Fruit fly (Drosophila melanogaster) whole organism, embryonic: ENCODE results near the gene kis.

Experiments
- Atf-2 ChIP-seq: fragments of 200-800 bp; sonication (Bioruptor generic); optimal IDR thresholded peaks from 2 replicates; lab custom pipeline; 2016; ENCODE audit warnings: missing biosample characterization, missing genetic modification characterization
- C15 ChIP-seq: fragments of 200-800 bp; sonication (Bioruptor generic); IDR thresholded peaks from 3 replicates; pipeline ENCODE4 v1.3.6; 2022; ENCODE audit warnings: missing biosample characterization, missing genetic modification characterization
- CG10565 ChIP-seq: fragments of 200-800 bp; sonication (Bioruptor generic); optimal IDR thresholded peaks from 3 replicates; lab custom pipeline; 2016; ENCODE audit warnings: missing biosample characterization, mild to moderate bottlenecking, missing genetic modification characterization
- CG11560 ChIP-seq: fragments of 200-800 bp; sonication (Bioruptor generic); IDR thresholded peaks from 3 replicates; pipeline ENCODE4 v1.3.6; 2022; ENCODE audit warnings: missing biosample characterization, missing genetic modification characterization
- CG12769 ChIP-seq: fragments of 200-800 bp; sonication (Bioruptor generic); optimal IDR thresholded peaks from 2 replicates; lab custom pipeline; 2019; ENCODE audit warnings: missing biosample characterization, mild to moderate bottlenecking, missing genetic modification characterization, moderate library complexity
- CG13624 ChIP-seq: fragments of 200-800 bp; sonication (Bioruptor generic); optimal IDR thresholded peaks from 2 replicates; lab custom pipeline; 2016; ENCODE audit warnings: missing biosample characterization, missing genetic modification characterization
- CG14050 ChIP-seq: fragments of 200-800 bp; sonication (Bioruptor generic); IDR thresholded peaks from 3 replicates; pipeline ENCODE4 v1.3.6; 2022; ENCODE audit warnings: missing biosample characterization, missing genetic modification characterization
- CG18011 ChIP-seq: fragments of 200-800 bp; sonication (Bioruptor generic); optimal IDR thresholded peaks from 2 replicates; lab custom pipeline; 2017; ENCODE audit warnings: missing biosample characterization, missing genetic modification characterization, mild to moderate bottlenecking, moderate library complexity, missing genotype
- CG3065 ChIP-seq: fragments of 200-800 bp; sonication (Bioruptor generic); optimal IDR thresholded peaks from 2 replicates; lab custom pipeline; 2016; ENCODE audit warnings: missing biosample characterization, missing genetic modification characterization
- CG34376 ChIP-seq: fragments of 200-800 bp; sonication (Bioruptor generic); optimal IDR thresholded peaks from 2 replicates; lab custom pipeline; 2018; ENCODE audit warnings: missing biosample characterization, mild to moderate bottlenecking, missing genetic modification characterization
- CG34422 ChIP-seq: fragments of 200-800 bp; sonication (Bioruptor generic); IDR thresholded peaks from 3 replicates; pipeline ENCODE4 v1.3.6; 2022; ENCODE audit warnings: missing biosample characterization, missing genetic modification characterization
- CG42726 ChIP-seq: fragments of 200-800 bp; sonication (Bioruptor generic); IDR thresholded peaks from 2 replicates; pipeline ENCODE4 v1.3.6; 2022; ENCODE audit warnings: missing biosample characterization, missing genetic modification characterization; ENCODE audit not compliant: partially characterized antibody
- CG6254 ChIP-seq: fragments of 200-800 bp; sonication (Bioruptor generic); optimal IDR thresholded peaks from 3 replicates; lab custom pipeline; 2017; ENCODE audit warnings: mild to moderate bottlenecking, missing biosample characterization, missing genetic modification reagents, missing genetic modification characterization
- CG6683 ChIP-seq: fragments of 200-800 bp; sonication (Bioruptor generic); optimal IDR thresholded peaks from 2 replicates; lab custom pipeline; 2017; ENCODE audit warnings: missing biosample characterization, mild to moderate bottlenecking, missing genetic modification characterization, missing genetic modification reagents
- CG8359 ChIP-seq: fragments of 200-800 bp; sonication (Bioruptor generic); optimal IDR thresholded peaks from 2 replicates; lab custom pipeline; 2017; ENCODE audit warnings: missing biosample characterization, mild to moderate bottlenecking, missing genetic modification characterization, borderline replicate concordance
- Camta ChIP-seq: fragments of 200-800 bp; sonication (Bioruptor generic); optimal IDR thresholded peaks from 2 replicates; lab custom pipeline; 2016; ENCODE audit warnings: missing biosample characterization, missing genetic modification characterization
- Dfd ChIP-seq, 2 experiments: fragments of >200 bp; optimal IDR thresholded peaks; 2 replicates each; lab custom pipeline; 2017; ENCODE audit warnings: missing biosample characterization in 2 of 2, missing genetic modification characterization in 2 of 2
- Dll ChIP-seq: fragments of 200-800 bp; sonication (Bioruptor generic); IDR thresholded peaks from 4 replicates; pipeline ENCODE4 v1.3.6; 2022; ENCODE audit warnings: missing biosample characterization, missing genetic modification characterization; ENCODE audit not compliant: partially characterized antibody
- Eip74EF ChIP-seq, 2 experiments: fragments of 200-800 bp in 1 of 2; fragments of >200 bp in 1 of 2; sonication (Bioruptor generic) in 1 of 2; optimal IDR thresholded peaks; 2 replicates each; lab custom pipeline; 2017 to 2019; ENCODE audit warnings: missing biosample characterization in 2 of 2, missing genetic modification characterization in 2 of 2, mild to moderate bottlenecking in 1 of 2, moderate library complexity in 1 of 2
- HmgZ ChIP-seq: fragments of 200-800 bp; sonication (Bioruptor generic); optimal IDR thresholded peaks from 2 replicates; lab custom pipeline; 2018; ENCODE audit warnings: missing biosample characterization, mild to moderate bottlenecking, missing genetic modification characterization
- MESR4 ChIP-seq: fragments of 200-800 bp; sonication (Bioruptor generic); optimal IDR thresholded peaks from 2 replicates; lab custom pipeline; 2018; ENCODE audit warnings: missing biosample characterization, mild to moderate bottlenecking, missing genetic modification characterization, moderate library complexity
- Mad ChIP-seq: fragments of 200-800 bp; sonication (Bioruptor generic); optimal IDR thresholded peaks from 2 replicates; lab custom pipeline; 2016; ENCODE audit warnings: missing biosample characterization, missing genetic modification characterization
- Meics ChIP-seq: fragments of 200-800 bp; sonication (Bioruptor generic); optimal IDR thresholded peaks from 2 replicates; lab custom pipeline; 2017; ENCODE audit warnings: missing biosample characterization, mild to moderate bottlenecking, missing genetic modification characterization
- Mrtf ChIP-seq: fragments of 200-800 bp; sonication (Bioruptor generic); IDR thresholded peaks from 3 replicates; pipeline ENCODE4 v1.3.6; 2022; ENCODE audit warnings: missing biosample characterization, missing genetic modification characterization
- Xbp1 ChIP-seq: fragments of 200-800 bp; sonication (Bioruptor generic); optimal IDR thresholded peaks from 3 replicates; lab custom pipeline; 2016; ENCODE audit warnings: missing biosample characterization, mild to moderate bottlenecking, missing genetic modification characterization
- Xrp1 ChIP-seq: fragments of 200-800 bp; sonication (Bioruptor generic); IDR thresholded peaks from 2 replicates; pipeline ENCODE4 v1.3.6; 2022; ENCODE audit warnings: missing biosample characterization, missing genetic modification characterization
- YL-1 ChIP-seq: fragments of 200-800 bp; sonication (Bioruptor generic); optimal IDR thresholded peaks from 3 replicates; lab custom pipeline; 2017; ENCODE audit warnings: missing biosample characterization, mild to moderate bottlenecking, missing genetic modification characterization
- aop ChIP-seq: fragments of 200-800 bp; sonication (Bioruptor generic); IDR thresholded peaks from 2 replicates; pipeline ENCODE4 v1.3.6; 2022; ENCODE audit warnings: missing biosample characterization, missing genetic modification characterization
- ap ChIP-seq: fragments of 200-800 bp; sonication (Bioruptor generic); IDR thresholded peaks from 2 replicates; pipeline ENCODE4 v1.3.6; 2022; ENCODE audit warnings: missing biosample characterization, missing genetic modification characterization
- az2 ChIP-seq: fragments of 200-800 bp; sonication (Bioruptor generic); optimal IDR thresholded peaks from 3 replicates; lab custom pipeline; 2016; ENCODE audit warnings: missing biosample characterization, missing genetic modification characterization
- bbx ChIP-seq: fragments of 200-800 bp; sonication (Bioruptor generic); IDR thresholded peaks from 2 replicates; pipeline ENCODE4 v1.3.6; 2022; ENCODE audit warnings: missing biosample characterization, missing genetic modification characterization; ENCODE audit not compliant: partially characterized antibody
- bowl ChIP-seq: fragments of 200-800 bp; sonication (Bioruptor generic); IDR thresholded peaks from 2 replicates; pipeline ENCODE4 v1.3.6; 2022; ENCODE audit warnings: missing biosample characterization, missing genetic modification characterization
- chn ChIP-seq: fragments of 200-800 bp; sonication (Bioruptor generic); optimal IDR thresholded peaks from 2 replicates; lab custom pipeline; 2016; ENCODE audit warnings: missing biosample characterization, missing genetic modification characterization
- disco-r ChIP-seq: fragments of 200-800 bp; sonication (Bioruptor generic); optimal IDR thresholded peaks from 2 replicates; lab custom pipeline; 2016; ENCODE audit warnings: missing biosample characterization, missing genetic modification characterization
- en ChIP-seq: fragments of 200-800 bp; sonication (Bioruptor generic); optimal IDR thresholded peaks from 2 replicates; lab custom pipeline; 2016; ENCODE audit warnings: missing biosample characterization, missing genetic modification characterization
- fd96Cb ChIP-seq: fragments of 200-800 bp; sonication (Bioruptor generic); optimal IDR thresholded peaks from 2 replicates; lab custom pipeline; 2018; ENCODE audit warnings: missing biosample characterization, mild to moderate bottlenecking, missing genetic modification characterization, moderate library complexity
- grau ChIP-seq: fragments of 200-800 bp; optimal IDR thresholded peaks from 3 replicates; lab custom pipeline; 2019; ENCODE audit warnings: missing biosample characterization, mild to moderate bottlenecking, missing genetic modification characterization, moderate library complexity
- her ChIP-seq: fragments of 200-800 bp; sonication (Bioruptor generic); optimal IDR thresholded peaks from 2 replicates; lab custom pipeline; 2016; ENCODE audit warnings: missing biosample characterization, missing genetic modification characterization
- onecut ChIP-seq: fragments of 200-800 bp; sonication (Bioruptor generic); IDR thresholded peaks from 2 replicates; pipeline ENCODE4 v1.3.6; 2022; ENCODE audit warnings: missing biosample characterization, missing genetic modification characterization
- org-1 ChIP-seq: fragments of 200-800 bp; sonication (Bioruptor generic); optimal IDR thresholded peaks from 2 replicates; lab custom pipeline; 2017; ENCODE audit warnings: missing biosample characterization, missing genetic modification characterization
- pan ChIP-seq, 4 experiments: fragments of >200 bp in 3 of 4; fragments of 200-800 bp in 1 of 4; sonication (Bioruptor generic) in 1 of 4; optimal IDR thresholded peaks in 3 of 4; IDR thresholded peaks in 1 of 4; 2 replicates each; pipeline versions ENCODE4 v1.3.6 to Lab custom; 2017 to 2022; ENCODE audit warnings: missing biosample characterization in 2 of 4, missing genetic modification characterization in 2 of 4, mixed read lengths in 1 of 4
- peb ChIP-seq: fragments of 200-800 bp; sonication (Bioruptor generic); IDR thresholded peaks from 2 replicates; pipeline ENCODE4 v1.3.6; 2022; ENCODE audit warnings: missing biosample characterization, missing genetic modification characterization
- phol ChIP-seq: fragments of 200-800 bp; sonication (Bioruptor generic); optimal IDR thresholded peaks from 3 replicates; lab custom pipeline; 2018; ENCODE audit warnings: missing biosample characterization, mild to moderate bottlenecking, missing genetic modification characterization, moderate library complexity
- ranshi ChIP-seq: fragments of 200-800 bp; sonication (Bioruptor generic); IDR thresholded peaks from 2 replicates; pipeline ENCODE4 v1.3.6; 2022; ENCODE audit warnings: missing biosample characterization, missing genetic modification characterization
- scrt ChIP-seq: fragments of 200-800 bp; sonication (Bioruptor generic); optimal IDR thresholded peaks from 2 replicates; lab custom pipeline; 2018; ENCODE audit warnings: missing biosample characterization, mild to moderate bottlenecking, missing genetic modification characterization, moderate library complexity
- sens ChIP-seq: fragments of 200-800 bp; sonication (Bioruptor generic); peaks from one replicate; lab custom pipeline; 2016; ENCODE audit warnings: missing biosample characterization, missing genetic modification characterization
- tna ChIP-seq: fragments of 200-800 bp; sonication (Bioruptor generic); IDR thresholded peaks from 2 replicates; pipeline ENCODE4 v1.3.6; 2022; ENCODE audit warnings: missing biosample characterization, missing genetic modification characterization; ENCODE audit not compliant: partially characterized antibody
- tx ChIP-seq: fragments of 200-800 bp; sonication (Bioruptor generic); optimal IDR thresholded peaks from 2 replicates; lab custom pipeline; 2016; ENCODE audit warnings: missing biosample characterization, missing genetic modification characterization
- yki ChIP-seq: fragments of >200 bp; optimal IDR thresholded peaks from 3 replicates; lab custom pipeline; 2018
- z ChIP-seq: fragments of 200-800 bp; sonication (Bioruptor generic); IDR thresholded peaks from 3 replicates; pipeline ENCODE4 v1.3.6; 2022; ENCODE audit warnings: missing biosample characterization, missing genetic modification characterization
- zf30C ChIP-seq: fragments of 200-800 bp; sonication (Bioruptor generic); optimal IDR thresholded peaks from 3 replicates; lab custom pipeline; 2018; ENCODE audit warnings: missing biosample characterization, mild to moderate bottlenecking, missing genetic modification characterization

Gene kis

dm6 chr2L:283071-283482, 32.5 kb upstream of the kis start, which contains the start of gene CG11601 (continued):
- TF ChIP-seq Meics (GFP tag; lab: Kevin White, UChicago) (no peak), C15 (GFP tag; lab: Robert Waterston, UW) (no peak), MESR4 (GFP tag; lab: Kevin White, UChicago) (peak; percentile 30), disco-r (no peak), onecut (GFP tag; lab: Robert Waterston, UW) (peak; percentile 47), Xbp1 (GFP tag; lab: Kevin White, UChicago) (peak; percentile 30), az2 (GFP tag; lab: Kevin White, UChicago) (no peak), aop (GFP tag; lab: Robert Waterston, UW) (no peak), her (GFP tag; lab: Kevin White, UChicago) (peak; percentile 52), org-1 (GFP tag; lab: Kevin White, UChicago) (no peak), Dll (no peak), Eip74EF (GFP tag; optimal IDR thresholded peaks at IDR 0.05; lab: Kevin White, UChicago) (peak in 1 of 2 experiments; percentile 57), en (GFP tag; lab: Kevin White, UChicago) (no peak), CG42726 (0 out of 2 replicates have a peak, but pooled peaks have one; percentile 40), Xrp1 (GFP tag; lab: Robert Waterston, UW) (peak; percentile 52; the same call in 1 of the 2 replicates), CG11560 (tag; lab: Robert Waterston, UW) (no peak), bbx (GFP tag; lab: Robert Waterston, UW) (peak; percentile 33; the same call in 1 of the 2 replicates), peb (GFP tag; lab: Robert Waterston, UW) (no peak), Camta (GFP tag; lab: Kevin White, UChicago) (no peak), ranshi (no peak), scrt (GFP tag; lab: Kevin White, UChicago) (no peak), phol (tag; lab: Kevin White, UChicago) (peak; percentile 79), tx (GFP tag; lab: Kevin White, UChicago) (no peak), Mad (GFP tag; lab: Kevin White, UChicago) (peak; percentile 26), YL-1 (GFP tag; lab: Kevin White, UChicago) (peak; percentile 22), tna (GFP tag; lab: Robert Waterston, UW) (no peak), yki (lab: Kevin White, UChicago) (no peak), Mrtf (GFP tag; lab: Robert Waterston, UW) (no peak), ap (GFP tag; lab: Robert Waterston, UW) (no peak), grau (tag; lab: Kevin White, UChicago) (peak; percentile 40), CG6683 (GFP tag; lab: Kevin White, UChicago) (no peak), chn (peak; percentile 19), z (GFP tag; lab: Robert Waterston, UW) (no peak), CG13624 (peak; percentile 34), Atf-2 (GFP tag; lab: Kevin White, UChicago) (no peak), CG10565 (no peak), sens (GFP tag; lab: Kevin White, UChicago) (peak; percentile 75), CG12769 (tag; lab: Kevin White, UChicago) (no peak), CG6254 (no peak), CG18011 (no peak), Dfd (GFP tag; optimal IDR thresholded peaks at IDR 0.05; lab: Kevin White, UChicago) (no peak), fd96Cb (no peak), CG3065 (GFP tag; lab: Kevin White, UChicago) (peak; percentile 13), HmgZ (tag; lab: Kevin White, UChicago) (peak; percentile 55), zf30C (GFP tag; lab: Kevin White, UChicago) (no peak), pan (optimal IDR thresholded peaks at IDR 0.05; lab: Kevin White, UChicago) (no peak), pan (GFP tag; optimal IDR thresholded peaks at IDR 0.05 in 1 of 2, IDR thresholded peaks at IDR 0.05 in 1 of 2) (peak in 1 of 2 experiments; percentile 33), CG8359 (GFP tag; lab: Kevin White, UChicago) (no peak), CG34422 (peak; percentile 52; the same call in 1 of the 3 replicates), CG14050 (GFP tag; lab: Robert Waterston, UW) (no peak), CG34376 (GFP tag; lab: Kevin White, UChicago) (no peak), bowl (GFP tag; lab: Robert Waterston, UW) (no peak)
